Worm (Caenorhabditis elegans) whole organism, late embryonic: ENCODE measurements around the gene lmd-4.

Experiments used
- C08G9.2 ChIP-seq: sonication (generic microtip); optimal IDR thresholded peaks from 2 replicates; lab custom pipeline; 2016; ENCODE audit warnings: mild to moderate bottlenecking, missing genetic modification characterization, moderate library complexity, missing compliant biosample characterization
- C38D4.7 ChIP-seq: fragments of 200-800 bp; sonication (Bioruptor generic); optimal IDR thresholded peaks from 2 replicates; lab custom pipeline; 2018; ENCODE audit warnings: mild to moderate bottlenecking, missing genetic modification characterization, moderate library complexity, missing compliant biosample characterization
- K02D7.2 ChIP-seq: sonication (generic microtip); optimal IDR thresholded peaks from 2 replicates; lab custom pipeline; 2017; ENCODE audit warnings: mild to moderate bottlenecking, missing genetic modification characterization, missing compliant biosample characterization
- K09A11.1 ChIP-seq: sonication (generic microtip); optimal IDR thresholded peaks from 2 replicates; lab custom pipeline; 2017; ENCODE audit warnings: antibody characterized with exemption, mild to moderate bottlenecking, missing genetic modification characterization, missing compliant biosample characterization; ENCODE audit not compliant: insufficient read depth
- T23F11.4 ChIP-seq: fragments of 200-800 bp; sonication (Bioruptor generic); optimal IDR thresholded peaks from 2 replicates; lab custom pipeline; 2018; ENCODE audit warnings: mild to moderate bottlenecking, missing genetic modification characterization, missing compliant biosample characterization
- ahr-1 ChIP-seq: sonication (generic microtip); optimal IDR thresholded peaks from 2 replicates; lab custom pipeline; 2016; ENCODE audit warnings: missing genetic modification characterization, missing compliant biosample characterization
- ama-1 ChIP-seq: fragments of 150-350 bp; optimal IDR thresholded peaks from 2 replicates; lab custom pipeline; 2014
- ceh-14 ChIP-seq: sonication (generic microtip); optimal IDR thresholded peaks from 2 replicates; lab custom pipeline; 2016; ENCODE audit warnings: missing genotype, missing genetic modification characterization, missing compliant biosample characterization
- ceh-18 ChIP-seq: sonication (generic microtip); optimal IDR thresholded peaks from 2 replicates; lab custom pipeline; 2016; ENCODE audit warnings: missing genetic modification characterization, missing compliant biosample characterization
- ceh-19 ChIP-seq: fragments of 200-800 bp; sonication (Bioruptor generic); optimal IDR thresholded peaks from 2 replicates; lab custom pipeline; 2018; ENCODE audit warnings: mild to moderate bottlenecking, missing genetic modification characterization, missing compliant biosample characterization
- ceh-2 ChIP-seq: sonication (generic microtip); optimal IDR thresholded peaks from 2 replicates; lab custom pipeline; 2016; ENCODE audit warnings: missing genotype, missing genetic modification characterization, missing compliant biosample characterization
- ceh-22 ChIP-seq: sonication (generic microtip); optimal IDR thresholded peaks from 2 replicates; lab custom pipeline; 2017; ENCODE audit warnings: missing biosample characterization, missing genetic modification characterization
- ceh-31 ChIP-seq: sonication (generic microtip); optimal IDR thresholded peaks from 2 replicates; lab custom pipeline; 2016; ENCODE audit warnings: missing genetic modification characterization, missing compliant biosample characterization
- ceh-34 ChIP-seq: sonication (generic microtip); optimal IDR thresholded peaks from 2 replicates; lab custom pipeline; 2016; ENCODE audit warnings: mild to moderate bottlenecking, missing genetic modification characterization, missing compliant biosample characterization
- ceh-45 ChIP-seq: fragments of 200-800 bp; sonication (Bioruptor generic); IDR thresholded peaks from 2 replicates; pipeline ENCODE4 v1.3.6; 2022; ENCODE audit warnings: missing genetic modification reagents, missing genetic modification characterization, missing compliant biosample characterization
- ceh-48 ChIP-seq: sonication (generic microtip); optimal IDR thresholded peaks from 2 replicates; lab custom pipeline; 2016; ENCODE audit warnings: missing genetic modification characterization, inconsistent platforms, missing compliant biosample characterization
- ceh-6 ChIP-seq: fragments of 200-800 bp; sonication (Bioruptor generic); optimal IDR thresholded peaks from 2 replicates; lab custom pipeline; 2018; ENCODE audit warnings: mild to moderate bottlenecking, missing genetic modification characterization, missing compliant biosample characterization
- dmd-4 ChIP-seq: sonication (generic microtip); optimal IDR thresholded peaks from 2 replicates; lab custom pipeline; 2016; ENCODE audit warnings: borderline replicate concordance, missing genetic modification characterization, missing compliant biosample characterization
- elt-2 ChIP-seq: sonication (generic microtip); optimal IDR thresholded peaks from 2 replicates; lab custom pipeline; 2016; ENCODE audit warnings: missing genetic modification reagents, missing genetic modification characterization, missing compliant biosample characterization
- elt-4 ChIP-seq: sonication (generic microtip); optimal IDR thresholded peaks from 2 replicates; lab custom pipeline; 2016; ENCODE audit warnings: missing genetic modification characterization, missing compliant biosample characterization
- ets-4 ChIP-seq: sonication (generic microtip); optimal IDR thresholded peaks from 2 replicates; lab custom pipeline; 2016; ENCODE audit warnings: missing genetic modification characterization, missing compliant biosample characterization
- eyg-1 ChIP-seq: sonication (generic microtip); optimal IDR thresholded peaks from 2 replicates; lab custom pipeline; 2016; ENCODE audit warnings: missing genotype, missing genetic modification characterization, missing compliant biosample characterization
- hlh-13 ChIP-seq: fragments of 200-800 bp; sonication (Bioruptor generic); optimal IDR thresholded peaks from 2 replicates; lab custom pipeline; 2018; ENCODE audit warnings: mild to moderate bottlenecking, missing genetic modification characterization, missing compliant biosample characterization
- hlh-6 ChIP-seq: sonication (generic microtip); optimal IDR thresholded peaks from 2 replicates; lab custom pipeline; 2016; ENCODE audit warnings: missing genotype, missing genetic modification characterization, missing compliant biosample characterization
- hlh-8 ChIP-seq: sonication (generic microtip); optimal IDR thresholded peaks from 2 replicates; lab custom pipeline; 2016; ENCODE audit warnings: missing genotype, missing genetic modification characterization, missing compliant biosample characterization
- lim-6 ChIP-seq: sonication (generic microtip); optimal IDR thresholded peaks from 2 replicates; lab custom pipeline; 2016; ENCODE audit warnings: missing genetic modification characterization, missing compliant biosample characterization
- lin-11 ChIP-seq: fragments of 200-800 bp; sonication (Bioruptor generic); optimal IDR thresholded peaks from 2 replicates; lab custom pipeline; 2018; ENCODE audit warnings: mild to moderate bottlenecking, missing genetic modification characterization, missing compliant biosample characterization
- npax-4 ChIP-seq: sonication (generic microtip); optimal IDR thresholded peaks from 2 replicates; lab custom pipeline; 2016; ENCODE audit warnings: missing genetic modification characterization, missing compliant biosample characterization
- odd-2 ChIP-seq: sonication (generic microtip); optimal IDR thresholded peaks from 2 replicates; lab custom pipeline; 2017; ENCODE audit warnings: antibody characterized with exemption, mild to moderate bottlenecking, missing genetic modification characterization, missing compliant biosample characterization
- pat-9 ChIP-seq: fragments of 200-800 bp; sonication (Bioruptor generic); optimal IDR thresholded peaks from 2 replicates; lab custom pipeline; 2018; ENCODE audit warnings: mild to moderate bottlenecking, missing genetic modification characterization, moderate library complexity, missing compliant biosample characterization
- pha-4 ChIP-seq: fragments of 150-350 bp; optimal IDR thresholded peaks from 2 replicates; lab custom pipeline; 2018; ENCODE audit warnings: missing biosample characterization, missing genetic modification reagents, missing genetic modification characterization
- pqm-1 ChIP-seq: sonication (generic microtip); optimal IDR thresholded peaks from 2 replicates; lab custom pipeline; 2016; ENCODE audit warnings: missing genetic modification characterization, missing compliant biosample characterization
- pros-1 ChIP-seq: fragments of 150-350 bp; optimal IDR thresholded peaks from 2 replicates; lab custom pipeline; 2014; ENCODE audit warnings: missing biosample characterization, missing genetic modification reagents, missing genetic modification characterization
- ref-2 ChIP-seq: sonication (generic microtip); optimal IDR thresholded peaks from 2 replicates; lab custom pipeline; 2016; ENCODE audit warnings: missing genetic modification characterization, missing compliant biosample characterization
- rnt-1 ChIP-seq: sonication (generic microtip); optimal IDR thresholded peaks from 2 replicates; lab custom pipeline; 2016; ENCODE audit warnings: missing genetic modification characterization, missing compliant biosample characterization
- sdc-2 ChIP-seq: sonication (generic microtip); optimal IDR thresholded peaks from 2 replicates; lab custom pipeline; 2016; ENCODE audit warnings: missing genotype, missing genetic modification characterization, missing compliant biosample characterization
- sox-4 ChIP-seq: sonication (generic microtip); optimal IDR thresholded peaks from 2 replicates; lab custom pipeline; 2017; ENCODE audit warnings: mild to moderate bottlenecking, missing genetic modification characterization, inconsistent platforms, missing compliant biosample characterization
- tbx-2 ChIP-seq: sonication (generic microtip); optimal IDR thresholded peaks from 2 replicates; lab custom pipeline; 2016; ENCODE audit warnings: missing genetic modification characterization, missing compliant biosample characterization
- tbx-7 ChIP-seq: sonication (generic microtip); optimal IDR thresholded peaks from 2 replicates; lab custom pipeline; 2016; ENCODE audit warnings: missing genotype, missing genetic modification characterization, missing compliant biosample characterization
- ttx-3 ChIP-seq: sonication (generic microtip); optimal IDR thresholded peaks from 2 replicates; lab custom pipeline; 2016; ENCODE audit warnings: missing genetic modification reagents, missing genetic modification characterization, missing compliant biosample characterization
- unc-3 ChIP-seq, 2 experiments: fragments of 200-800 bp in 1 of 2; sonication (Bioruptor generic) in 1 of 2; sonication (generic microtip) in 1 of 2; conservative IDR thresholded peaks in 1 of 2; optimal IDR thresholded peaks in 1 of 2; 2 replicates each; pipeline versions ENCODE4 v1.3.6 to Lab custom; 2016 to 2022; ENCODE audit warnings: missing compliant biosample characterization in 2 of 2, missing genetic modification characterization in 2 of 2, missing genetic modification reagents in 1 of 2
- unc-42 ChIP-seq: sonication (generic microtip); optimal IDR thresholded peaks from 2 replicates; lab custom pipeline; 2016; ENCODE audit warnings: missing genotype, missing genetic modification characterization, missing compliant biosample characterization
- unc-55 ChIP-seq: sonication (generic microtip); optimal IDR thresholded peaks from 2 replicates; lab custom pipeline; 2017; ENCODE audit warnings: missing biosample characterization, missing genetic modification reagents, missing genetic modification characterization
- unc-86 ChIP-seq: sonication (generic microtip); optimal IDR thresholded peaks from 2 replicates; lab custom pipeline; 2016; ENCODE audit warnings: missing genetic modification characterization, missing compliant biosample characterization
- ztf-16 ChIP-seq: sonication (generic microtip); optimal IDR thresholded peaks from 2 replicates; lab custom pipeline; 2017; ENCODE audit warnings: missing genetic modification characterization, missing compliant biosample characterization

Gene lmd-4

ce11 chrV:7330868-7331267 lies 10.1 kb upstream of the lmd-4 start, which contains the start of gene F10G2.2:
F10G2.2 (plus strand) TSS chrV:7331168.
- TF ChIP-seq unc-55 (GFP tag; lab: Kevin White, UChicago) (no peak), elt-4 (tag; lab: Kevin White, UChicago) (no peak), dmd-4 (tag; lab: Kevin White, UChicago) (no peak), unc-3 (GFP tag; conservative IDR thresholded peaks at IDR 0.05; lab: Robert Waterston, UW) (no peak), unc-3 (tag; optimal IDR thresholded peaks at IDR 0.05; lab: Kevin White, UChicago) (no peak), K09A11.1 (tag; lab: Kevin White, UChicago) (no peak), pat-9 (tag; lab: Kevin White, UChicago) (no peak), ets-4 (tag; lab: Kevin White, UChicago) (no peak), ref-2 (no peak), ceh-6 (GFP tag; lab: Kevin White, UChicago) (no peak), C08G9.2 (tag; lab: Kevin White, UChicago) (no peak), unc-42 (tag; lab: Kevin White, UChicago) (no peak), npax-4 (tag; lab: Kevin White, UChicago) (no peak), pros-1 (tag; lab: Kevin White, UChicago) (no peak), tbx-7 (tag; lab: Kevin White, UChicago) (no peak), pha-4 (tag; lab: Kevin White, UChicago) (no peak)

ce11 chrV:7328092-7328491 lies 7.3 kb upstream of the lmd-4 start, which contains the start of gene clec-7:
clec-7 (plus strand) TSS chrV:7328392.
- TF ChIP-seq sdc-2 (tag; lab: Kevin White, UChicago) (no peak), unc-86 (tag; lab: Kevin White, UChicago) (no peak), unc-42 (tag; lab: Kevin White, UChicago) (no peak), pros-1 (tag; lab: Kevin White, UChicago) (no peak), ceh-22 (tag; lab: Kevin White, UChicago) (no peak), ztf-16 (tag; lab: Kevin White, UChicago) (no peak), lim-6 (no peak), ttx-3 (no peak), rnt-1 (tag; lab: Kevin White, UChicago) (no peak), tbx-2 (tag; lab: Kevin White, UChicago) (no peak)

- TF ChIP-seq hlh-8 (tag; lab: Kevin White, UChicago): no peak
- TF ChIP-seq ahr-1 (tag; lab: Kevin White, UChicago): no peak
- no peak for TF ChIP-seq ceh-18 (tag; lab: Kevin White, UChicago)
- no peak for TF ChIP-seq ceh-19 (GFP tag; lab: Kevin White, UChicago)
- no peak for TF ChIP-seq ama-1 (lab: Kevin White, UChicago)
- no peak for TF ChIP-seq hlh-13 (GFP tag; lab: Kevin White, UChicago)
- no peak for TF ChIP-seq pat-9 (tag; lab: Kevin White, UChicago)
- no peak for TF ChIP-seq ceh-6 (GFP tag; lab: Kevin White, UChicago)
- no peak for TF ChIP-seq lim-6
- no peak for TF ChIP-seq elt-2
- TF ChIP-seq C08G9.2 (tag; lab: Kevin White, UChicago): no peak
- TF ChIP-seq ceh-2 (tag; lab: Kevin White, UChicago): no peak
- no peak for TF ChIP-seq unc-3 (GFP tag; conservative IDR thresholded peaks at IDR 0.05; lab: Robert Waterston, UW)
- TF ChIP-seq unc-3 (tag; optimal IDR thresholded peaks at IDR 0.05; lab: Kevin White, UChicago): no peak
- TF ChIP-seq ref-2: no peak
- no peak for TF ChIP-seq unc-86 (tag; lab: Kevin White, UChicago)
- TF ChIP-seq ceh-45 (GFP tag; lab: Robert Waterston, UW): no peak
- TF ChIP-seq rnt-1 (tag; lab: Kevin White, UChicago): no peak
- TF ChIP-seq eyg-1 (tag; lab: Kevin White, UChicago): no peak
- no peak for TF ChIP-seq K02D7.2 (tag; lab: Kevin White, UChicago)
- TF ChIP-seq, all 69 proteins: peak for 0
Observed at ce11 chrV:7326928-7327327, 6.1 kb upstream of the lmd-4 start, which contains the start of gene F10G2.4. F10G2.4 (plus strand) TSS chrV:7327228.

- TF ChIP-seq tbx-2 (tag; lab: Kevin White, UChicago): no peak
- TF ChIP-seq ceh-34: no peak
- TF ChIP-seq hlh-6 (tag; lab: Kevin White, UChicago): no peak
- TF ChIP-seq sdc-2 (tag; lab: Kevin White, UChicago): no peak
- no peak for TF ChIP-seq unc-55 (GFP tag; lab: Kevin White, UChicago)
- TF ChIP-seq C38D4.7 (GFP tag; lab: Kevin White, UChicago): no peak
- TF ChIP-seq ceh-48 (tag; lab: Kevin White, UChicago): no peak
- TF ChIP-seq T23F11.4 (GFP tag; lab: Kevin White, UChicago): no peak
- no peak for TF ChIP-seq hlh-13 (GFP tag; lab: Kevin White, UChicago)
- no peak for TF ChIP-seq sox-4 (tag; lab: Kevin White, UChicago)
- no peak for TF ChIP-seq ets-4 (tag; lab: Kevin White, UChicago)
- TF ChIP-seq odd-2 (tag; lab: Kevin White, UChicago): no peak
- TF ChIP-seq ceh-14 (tag; lab: Kevin White, UChicago): no peak
- no peak for TF ChIP-seq ceh-6 (GFP tag; lab: Kevin White, UChicago)
- TF ChIP-seq npax-4 (tag; lab: Kevin White, UChicago): no peak
- no peak for TF ChIP-seq ceh-31 (tag; lab: Kevin White, UChicago)
- no peak for TF ChIP-seq pqm-1 (tag; lab: Kevin White, UChicago)
- no peak for TF ChIP-seq lin-11 (tag; lab: Kevin White, UChicago)
- no peak for TF ChIP-seq K02D7.2 (tag; lab: Kevin White, UChicago)
- TF ChIP-seq, all 69 proteins: peak for 0
Observed at ce11 chrV:7325285-7325684, 4.5 kb upstream of the lmd-4 start, which contains the start of gene srx-92. srx-92 (minus strand) TSS chrV:7325385.
